Fruit fly (Drosophila melanogaster): ENCODE measurements around the gene DZIP1.

dm6 chr3R:24555932-24556331 lies 40.9 kb downstream of the DZIP1 start:
- no peak for TF ChIP-seq Rel (GFP tag; optimal IDR thresholded peaks at IDR 0.05)
- TF ChIP-seq Rel (tag; optimal IDR thresholded peaks at IDR 0.05): no peak
- no peak for TF ChIP-seq br (GFP tag; optimal IDR thresholded peaks at IDR 0.05)
- TF ChIP-seq Myc (optimal IDR thresholded peaks at IDR 0.05): no peak

Measured in whole organism, wandering third instar larva.